Worm (Caenorhabditis elegans) whole organism, L2 larva: Measurements from ENCODE around the gene ZK6.6.

ENCODE experiments used
- C34F6.9 ChIP-seq: fragments of 150-350 bp; optimal IDR thresholded peaks from 2 replicates; lab custom pipeline; 2014; ENCODE audit warnings: missing biosample characterization, missing genetic modification characterization
- F13H6.1 ChIP-seq: sonication (generic microtip); optimal IDR thresholded peaks from 2 replicates; lab custom pipeline; 2016; ENCODE audit warnings: missing genetic modification characterization, missing compliant biosample characterization
- alr-1 ChIP-seq: fragments of 150-350 bp; optimal IDR thresholded peaks from 2 replicates; lab custom pipeline; 2014; ENCODE audit warnings: missing biosample characterization, missing genetic modification characterization
- aly-2 ChIP-seq: fragments of 150-350 bp; optimal IDR thresholded peaks from 2 replicates; lab custom pipeline; 2014; ENCODE audit warnings: missing biosample characterization, missing genetic modification characterization
- blmp-1 ChIP-seq: sonication (generic microtip); optimal IDR thresholded peaks from 2 replicates; lab custom pipeline; 2017; ENCODE audit warnings: missing genetic modification characterization, mild to moderate bottlenecking, missing compliant biosample characterization, antibody characterized with exemption, moderate library complexity; ENCODE audit not compliant: insufficient read depth
- ceh-16 ChIP-seq: fragments of 150-350 bp; optimal IDR thresholded peaks from 2 replicates; lab custom pipeline; 2014; ENCODE audit warnings: missing biosample characterization, missing genetic modification characterization
- crh-2 ChIP-seq: sonication (generic microtip); optimal IDR thresholded peaks from 2 replicates; lab custom pipeline; 2017; ENCODE audit warnings: missing biosample characterization, missing genetic modification characterization
- dmd-4 ChIP-seq: sonication (generic microtip); optimal IDR thresholded peaks from 2 replicates; lab custom pipeline; 2017; ENCODE audit warnings: missing biosample characterization, missing genetic modification characterization
- fos-1 ChIP-seq: fragments of 150-350 bp; optimal IDR thresholded peaks from 2 replicates; lab custom pipeline; 2014; ENCODE audit warnings: missing biosample characterization, missing genetic modification characterization
- gmeb-1 ChIP-seq: fragments of 150-350 bp; optimal IDR thresholded peaks from 2 replicates; lab custom pipeline; 2014; ENCODE audit warnings: missing biosample characterization, missing genetic modification characterization
- lin-11 ChIP-seq: fragments of 150-350 bp; sonication (generic microtip); optimal IDR thresholded peaks from 2 replicates; lab custom pipeline; 2014; ENCODE audit warnings: missing biosample characterization, missing genetic modification characterization, inconsistent platforms, mixed read lengths
- lin-13 ChIP-seq: fragments of 150-350 bp; optimal IDR thresholded peaks from 2 replicates; lab custom pipeline; 2014; ENCODE audit warnings: missing biosample characterization, missing genetic modification reagents, missing genetic modification characterization
- mab-5 ChIP-seq: fragments of 150-350 bp; optimal IDR thresholded peaks from 2 replicates; lab custom pipeline; 2014; ENCODE audit warnings: missing biosample characterization, missing genetic modification characterization
- nhr-10 ChIP-seq: sonication (generic microtip); optimal IDR thresholded peaks from 2 replicates; lab custom pipeline; 2017; ENCODE audit warnings: missing biosample characterization, missing genetic modification characterization
- nhr-11 ChIP-seq: fragments of 150-350 bp; optimal IDR thresholded peaks from 2 replicates; lab custom pipeline; 2014; ENCODE audit warnings: missing biosample characterization, missing genetic modification characterization
- nhr-12 ChIP-seq: fragments of 150-350 bp; optimal IDR thresholded peaks from 2 replicates; lab custom pipeline; 2014; ENCODE audit warnings: missing biosample characterization, missing genetic modification characterization
- nhr-21 ChIP-seq: fragments of 150-350 bp; optimal IDR thresholded peaks from 2 replicates; lab custom pipeline; 2014; ENCODE audit warnings: missing biosample characterization, missing genetic modification characterization
- nhr-237 ChIP-seq: fragments of 150-350 bp; optimal IDR thresholded peaks from 2 replicates; lab custom pipeline; 2014; ENCODE audit warnings: missing biosample characterization, missing genetic modification characterization
- nhr-25 ChIP-seq: fragments of 150-350 bp; sonication (generic microtip); optimal IDR thresholded peaks from 3 replicates; lab custom pipeline; 2014; ENCODE audit warnings: missing biosample characterization, missing genetic modification characterization
- nhr-6 ChIP-seq: fragments of 150-350 bp; optimal IDR thresholded peaks from 2 replicates; lab custom pipeline; 2014; ENCODE audit warnings: missing biosample characterization, missing genetic modification characterization
- nhr-77 ChIP-seq: fragments of 150-350 bp; optimal IDR thresholded peaks from 2 replicates; lab custom pipeline; 2014; ENCODE audit warnings: missing biosample characterization, missing genetic modification characterization
- peb-1 ChIP-seq: fragments of 150-350 bp; optimal IDR thresholded peaks from 2 replicates; lab custom pipeline; 2014; ENCODE audit warnings: missing biosample characterization, missing genetic modification characterization
- sem-4 ChIP-seq: fragments of 150-350 bp; optimal IDR thresholded peaks from 2 replicates; lab custom pipeline; 2014; ENCODE audit warnings: missing biosample characterization, missing genetic modification reagents, missing genetic modification characterization
- skn-1 ChIP-seq: sonication (generic microtip); optimal IDR thresholded peaks from 2 replicates; lab custom pipeline; 2017; ENCODE audit warnings: missing biosample characterization, missing genetic modification characterization
- sma-3 ChIP-seq: sonication (generic microtip); optimal IDR thresholded peaks from 2 replicates; lab custom pipeline; 2016; ENCODE audit warnings: missing genetic modification reagents, missing genetic modification characterization, missing compliant biosample characterization
- sma-9 ChIP-seq, 2 experiments: fragments of 150-350 bp in 1 of 2; sonication (generic microtip) in 1 of 2; optimal IDR thresholded peaks; 2 replicates each; lab custom pipeline; 2014 to 2016; ENCODE audit warnings: missing genetic modification characterization in 2 of 2, mild to moderate bottlenecking in 1 of 2, missing biosample characterization in 1 of 2, missing compliant biosample characterization in 1 of 2, missing genetic modification reagents in 1 of 2, moderate library complexity in 1 of 2
- snpc-4 ChIP-seq: fragments of 150-350 bp; optimal IDR thresholded peaks from 2 replicates; lab custom pipeline; 2014; ENCODE audit warnings: missing biosample characterization, missing genetic modification characterization
- unc-39 ChIP-seq: fragments of 150-350 bp; optimal IDR thresholded peaks from 2 replicates; lab custom pipeline; 2014; ENCODE audit warnings: missing biosample characterization, missing genetic modification characterization
- unc-55 ChIP-seq: fragments of 150-350 bp; sonication (generic microtip); optimal IDR thresholded peaks from 3 replicates; lab custom pipeline; 2014; ENCODE audit warnings: missing biosample characterization, missing genetic modification reagents, missing genetic modification characterization
- zag-1 ChIP-seq: fragments of 150-350 bp; optimal IDR thresholded peaks from 2 replicates; lab custom pipeline; 2014; ENCODE audit warnings: missing biosample characterization, missing genetic modification characterization
- ztf-11 ChIP-seq: sonication (generic microtip); optimal IDR thresholded peaks from 2 replicates; lab custom pipeline; 2017; ENCODE audit warnings: missing biosample characterization, missing genetic modification characterization

ZK6.6 gene

DNA sequence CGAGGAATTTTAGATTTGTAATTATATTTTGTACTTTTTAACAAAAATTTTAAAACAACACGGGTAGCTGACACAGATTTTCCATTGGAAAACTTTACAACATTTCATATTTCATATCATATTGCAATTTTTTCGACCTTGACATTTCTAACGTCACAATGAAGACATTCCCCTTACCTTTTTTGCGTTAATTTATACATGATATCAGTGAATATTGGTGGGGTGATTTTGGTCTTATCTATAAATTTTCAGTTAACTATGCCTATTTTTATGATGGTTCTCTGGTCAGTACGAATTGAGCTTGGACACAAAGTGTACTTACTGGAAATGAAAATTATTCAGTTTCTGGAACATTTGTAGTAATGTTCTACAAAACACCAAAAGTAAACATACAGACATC is 4.0 kb upstream of the ZK6.6 start:
- TF ChIP-seq nhr-77 (tag; lab: Kevin White, UChicago) = no peak
- no peak for TF ChIP-seq blmp-1 (tag; lab: Kevin White, UChicago)
- TF ChIP-seq dmd-4 (tag; lab: Kevin White, UChicago) = no peak
- peak; percentile 52 for TF ChIP-seq fos-1
- TF ChIP-seq nhr-12 (tag; lab: Kevin White, UChicago) = no peak
- TF ChIP-seq crh-2 = peak; percentile 36
- TF ChIP-seq sma-9 (GFP tag; optimal IDR thresholded peaks at IDR 0.05; lab: Kevin White, UChicago) = no peak
- TF ChIP-seq sma-9 (tag; optimal IDR thresholded peaks at IDR 0.05; lab: Kevin White, UChicago) = no peak
- TF ChIP-seq gmeb-1 (tag; lab: Kevin White, UChicago) = no peak
- no peak for TF ChIP-seq alr-1
- TF ChIP-seq mab-5 (tag; lab: Kevin White, UChicago) = no peak
- no peak for TF ChIP-seq nhr-11
- TF ChIP-seq, all 48 proteins: peak for 2

DNA sequence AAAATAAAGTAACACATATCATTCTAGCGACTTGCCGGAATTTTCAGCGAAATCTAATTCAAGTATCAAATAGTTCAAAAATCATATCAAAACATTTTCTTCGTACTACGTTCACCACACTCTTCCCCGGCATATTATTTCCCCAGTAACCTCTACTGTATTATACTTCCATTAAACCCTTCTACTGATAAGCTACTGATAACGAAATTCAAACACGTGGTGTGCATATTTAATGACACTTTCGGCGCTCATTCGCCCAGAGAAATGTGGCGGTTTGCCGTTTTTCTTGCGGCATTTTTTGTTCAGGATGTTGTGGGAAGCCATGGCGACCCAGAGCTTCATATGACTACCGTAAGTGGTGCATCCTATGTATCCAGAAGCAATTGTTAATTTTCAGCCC is 3.0 kb upstream of the ZK6.6 start, which contains the start of gene lipl-5:
TSS of gene lipl-5 (plus strand) at position 259 of the 400 bp plus-strand sequence.
- TF ChIP-seq F13H6.1 (tag; lab: Kevin White, UChicago) = no peak
- no peak for TF ChIP-seq snpc-4 (tag; lab: Kevin White, UChicago)
- TF ChIP-seq sma-9 (GFP tag; optimal IDR thresholded peaks at IDR 0.05; lab: Kevin White, UChicago) = peak; percentile 52
- no peak for TF ChIP-seq sma-9 (tag; optimal IDR thresholded peaks at IDR 0.05; lab: Kevin White, UChicago)
- peak; percentile 50 for TF ChIP-seq crh-2
- TF ChIP-seq nhr-6 = no peak
- peak; percentile 52 for TF ChIP-seq fos-1
- peak; percentile 8 for TF ChIP-seq gmeb-1 (tag; lab: Kevin White, UChicago)

DNA sequence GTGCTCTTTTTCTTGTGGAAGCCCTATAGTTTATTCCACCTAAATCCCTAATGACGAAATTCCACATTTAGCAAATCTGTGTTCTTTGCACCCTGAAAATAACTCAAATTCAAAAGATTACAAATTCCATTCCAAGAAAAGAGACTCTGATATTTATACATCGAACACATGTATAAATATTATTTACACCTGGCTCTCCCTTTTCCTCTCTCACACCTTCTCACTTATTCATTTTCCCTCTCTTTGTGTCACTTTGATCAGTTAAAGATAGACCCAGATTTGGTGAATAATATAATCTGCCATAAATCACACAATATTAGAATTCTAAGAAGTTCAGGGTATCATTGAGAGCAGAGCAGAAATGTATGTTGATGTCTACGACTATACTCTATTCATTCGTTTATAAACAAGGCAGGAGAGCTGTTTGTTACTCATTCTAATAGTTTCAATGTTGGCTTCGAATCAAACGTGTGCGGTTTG is 3.7 kb downstream of the ZK6.6 start, which contains the start of gene nhr-254:
TSS of gene nhr-254 (plus strand) at position 430 of the 480 bp plus-strand sequence.
- TF ChIP-seq nhr-77 (tag; lab: Kevin White, UChicago) (no peak), sem-4 (tag; lab: Kevin White, UChicago) (no peak), sma-3 (GFP tag; lab: Kevin White, UChicago) (no peak)

DNA sequence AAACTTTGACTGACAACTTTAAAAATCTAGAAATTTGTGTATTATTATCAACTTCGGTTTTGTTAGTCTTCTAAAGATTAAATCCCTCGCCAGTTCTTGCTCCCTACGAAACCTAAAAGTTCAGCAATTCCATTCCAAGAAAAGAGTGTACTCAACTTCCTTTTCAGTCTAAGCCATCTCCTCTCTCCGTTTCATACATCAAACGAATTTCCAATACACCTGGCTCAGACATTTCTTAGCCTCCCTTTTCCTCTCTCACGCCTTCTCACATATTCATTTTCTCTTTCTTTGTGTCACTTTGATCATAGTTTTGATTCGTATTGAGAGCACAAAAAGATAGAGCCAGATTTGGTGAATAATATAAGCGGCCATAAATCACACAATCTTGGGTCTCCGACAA is 7.8 kb downstream of the ZK6.6 start, which contains the start of gene nhr-253:
TSS of gene nhr-253 (plus strand) at position 285 of the 400 bp plus-strand sequence.
- TF ChIP-seq ceh-16 (no peak), sma-9 (GFP tag; optimal IDR thresholded peaks at IDR 0.05; lab: Kevin White, UChicago) (no peak), sma-9 (tag; optimal IDR thresholded peaks at IDR 0.05; lab: Kevin White, UChicago) (no peak), unc-39 (no peak), nhr-12 (tag; lab: Kevin White, UChicago) (no peak)
- TF ChIP-seq, all 48 proteins: peak for 0

DNA sequence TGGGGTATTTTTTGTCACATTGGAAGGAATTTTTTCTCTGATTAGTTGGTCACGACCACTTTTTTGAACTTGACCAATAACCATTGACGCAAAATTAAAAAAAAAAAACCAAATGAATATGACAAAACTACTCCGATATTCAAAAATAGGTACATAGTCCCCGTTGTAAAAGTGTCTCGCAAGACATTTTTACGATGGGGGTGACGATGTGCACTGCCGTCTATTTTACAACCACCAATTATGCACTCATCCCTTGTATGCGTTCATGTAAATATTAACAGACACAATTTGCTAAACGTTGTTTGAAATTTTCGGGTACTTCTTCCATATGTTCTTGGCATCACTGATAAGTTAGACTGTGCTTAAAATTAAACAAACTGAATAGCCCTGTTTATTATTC is 11.2 kb downstream of the ZK6.6 start, which contains the start of gene scl-27:
TSS of gene scl-27 (plus strand) at position 301 of the 400 bp plus-strand sequence.
- TF ChIP-seq unc-55 (GFP tag; lab: Kevin White, UChicago) (no peak), nhr-77 (tag; lab: Kevin White, UChicago) (no peak), skn-1 (tag; lab: Kevin White, UChicago) (no peak), lin-13 (GFP tag; lab: Kevin White, UChicago) (no peak), nhr-237 (no peak), alr-1 (no peak), nhr-10 (tag; lab: Kevin White, UChicago) (no peak), ceh-16 (no peak), mab-5 (tag; lab: Kevin White, UChicago) (no peak), fos-1 (no peak), ztf-11 (no peak), lin-11 (tag; lab: Kevin White, UChicago) (no peak), sma-3 (GFP tag; lab: Kevin White, UChicago) (no peak), peb-1 (tag; lab: Kevin White, UChicago) (no peak)

DNA sequence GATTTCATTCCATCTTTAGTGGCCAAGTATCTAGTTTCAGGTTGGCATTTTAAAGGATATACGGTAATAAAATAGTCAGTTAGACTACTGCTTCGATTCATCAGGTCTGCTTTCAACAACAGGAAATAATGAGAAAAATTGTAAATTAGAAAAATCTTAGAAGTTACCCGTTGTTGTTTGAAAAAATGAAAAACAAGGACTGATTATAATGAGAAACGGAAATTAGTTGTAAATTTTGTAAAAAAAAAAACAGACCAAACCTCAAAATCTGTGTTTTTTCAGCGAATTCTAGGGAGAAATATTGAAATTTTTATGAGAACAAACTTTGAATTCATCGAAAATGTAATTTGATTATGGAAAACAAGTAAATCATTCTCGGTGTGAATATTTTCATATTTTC is 14.5 kb downstream of the ZK6.6 start, which contains the start of gene srh-62:
TSS of gene srh-62 (minus strand) at position 101 of the 400 bp plus-strand sequence.
- TF ChIP-seq mab-5 (tag; lab: Kevin White, UChicago) (no peak), C34F6.9 (tag; lab: Kevin White, UChicago) (no peak), nhr-25 (no peak), dmd-4 (tag; lab: Kevin White, UChicago) (no peak), aly-2 (tag; lab: Kevin White, UChicago) (no peak), nhr-11 (no peak), nhr-10 (tag; lab: Kevin White, UChicago) (no peak), lin-13 (GFP tag; lab: Kevin White, UChicago) (no peak), sma-9 (GFP tag; optimal IDR thresholded peaks at IDR 0.05; lab: Kevin White, UChicago) (no peak), sma-9 (tag; optimal IDR thresholded peaks at IDR 0.05; lab: Kevin White, UChicago) (no peak), skn-1 (tag; lab: Kevin White, UChicago) (no peak), nhr-21 (tag; lab: Kevin White, UChicago) (no peak), zag-1 (tag; lab: Kevin White, UChicago) (no peak)
